Fruit fly (Drosophila melanogaster) whole organism, embryonic: ENCODE data around the gene Prim1.

ENCODE experiments used
- Dip3 ChIP-seq: fragments of 200-800 bp; sonication (Bioruptor generic); optimal IDR thresholded peaks from 3 replicates; lab custom pipeline; 2016; ENCODE audit warnings: missing biosample characterization, missing genetic modification characterization
- HLH3B ChIP-seq: fragments of 200-800 bp; sonication (Bioruptor generic); IDR thresholded peaks from 2 replicates; pipeline ENCODE4 v1.3.6; 2022; ENCODE audit warnings: missing biosample characterization, missing genetic modification characterization
- Hmx ChIP-seq: fragments of 200-800 bp; sonication (Bioruptor generic); optimal IDR thresholded peaks from 2 replicates; lab custom pipeline; 2016; ENCODE audit warnings: missing biosample characterization, missing genetic modification characterization
- Myb ChIP-seq: fragments of 200-800 bp; sonication (Bioruptor generic); optimal IDR thresholded peaks from 2 replicates; lab custom pipeline; 2016; ENCODE audit warnings: missing biosample characterization, missing genetic modification characterization
- bsh ChIP-seq, 2 experiments: fragments of 200-800 bp; sonication (Bioruptor generic); optimal IDR thresholded peaks; 2 replicates each; lab custom pipeline; 2017 to 2018; ENCODE audit warnings: mild to moderate bottlenecking in 2 of 2, missing biosample characterization in 2 of 2, missing genetic modification characterization in 2 of 2, moderate library complexity in 1 of 2
- dysf ChIP-seq: fragments of 200-800 bp; sonication (Bioruptor generic); IDR thresholded peaks from 3 replicates; pipeline ENCODE4 v1.3.6; 2022; ENCODE audit warnings: missing biosample characterization, missing genetic modification characterization
- ken ChIP-seq: fragments of 200-800 bp; sonication (Bioruptor generic); IDR thresholded peaks from 3 replicates; pipeline ENCODE4 v1.3.6; 2022; ENCODE audit warnings: missing biosample characterization, missing genetic modification characterization
- lbe ChIP-seq: fragments of 200-800 bp; sonication (Bioruptor generic); optimal IDR thresholded peaks from 2 replicates; lab custom pipeline; 2016; ENCODE audit warnings: missing biosample characterization, mild to moderate bottlenecking, missing genetic modification characterization
- org-1 ChIP-seq: fragments of 200-800 bp; sonication (Bioruptor generic); optimal IDR thresholded peaks from 2 replicates; lab custom pipeline; 2017; ENCODE audit warnings: missing biosample characterization, missing genetic modification characterization

DNA sequence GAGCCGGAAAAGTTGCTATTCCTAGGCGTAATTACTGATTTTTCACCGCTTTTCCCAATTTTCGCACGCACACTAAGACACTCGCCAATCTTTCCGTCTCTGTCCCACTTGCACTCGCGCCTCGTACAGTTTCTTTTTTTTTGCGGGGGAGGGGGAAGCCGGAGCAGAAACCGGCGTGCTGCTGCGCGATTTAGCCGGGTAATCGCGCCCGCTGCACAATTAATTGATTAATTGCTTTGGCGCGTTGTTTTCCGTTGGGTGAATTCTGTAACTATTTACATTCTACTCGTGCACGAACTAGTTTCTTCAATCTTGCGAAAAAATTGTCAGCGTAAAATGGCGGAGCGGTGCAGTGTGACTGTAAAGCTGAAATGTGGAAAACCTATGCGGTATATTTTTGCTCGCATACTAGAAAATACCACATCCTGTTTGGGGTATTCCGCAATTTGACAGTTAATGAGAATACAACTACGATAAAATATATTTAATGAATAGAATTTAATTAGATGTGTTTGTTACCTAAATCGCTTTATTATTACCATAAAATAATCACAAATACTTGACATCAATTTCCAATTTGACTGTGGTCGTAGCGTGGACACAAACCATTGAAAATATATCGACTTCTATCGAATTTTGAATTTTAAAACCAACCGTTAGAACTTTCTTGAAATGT lies 24.8 kb upstream of the Prim1 start, which contains the start of gene Cpsf6:
- peak; percentile 30 for TF ChIP-seq Hmx (GFP tag; lab: Kevin White, UChicago)
- TF ChIP-seq lbe (GFP tag; lab: Kevin White, UChicago) = peak; percentile 67
- no peak for TF ChIP-seq org-1 (GFP tag; lab: Kevin White, UChicago)
- TF ChIP-seq HLH3B = peak; percentile 58
- TF ChIP-seq dysf (GFP tag; lab: Robert Waterston, UW) = peak; percentile 71; the same call in 2 of the 3 replicates
- peak; percentile 94 for TF ChIP-seq Myb (GFP tag; lab: Kevin White, UChicago)
- peak; percentile 2 for TF ChIP-seq Dip3
- TF ChIP-seq bsh (GFP tag; optimal IDR thresholded peaks at IDR 0.05; lab: Kevin White, UChicago) = peak in 1 of 2 experiments; percentile 74
- peak; percentile 43; the same call in 1 of the 3 replicates for TF ChIP-seq ken
